Fruit fly (Drosophila melanogaster) whole organism, embryonic: ENCODE data around the gene Ccdc114.
A peak's percentile ranks its signal among the peaks of the same experiment; 100 is the strongest.

Experiments
- CG10565 ChIP-seq: fragments of 200-800 bp; sonication (Bioruptor generic); optimal IDR thresholded peaks from 3 replicates; lab custom pipeline; 2016; ENCODE audit warnings: missing biosample characterization, mild to moderate bottlenecking, missing genetic modification characterization
- CG11723 ChIP-seq: fragments of 200-800 bp; sonication (Bioruptor generic); optimal IDR thresholded peaks from 2 replicates; lab custom pipeline; 2017; ENCODE audit warnings: missing biosample characterization, mild to moderate bottlenecking, missing genetic modification characterization
- CG13287 ChIP-seq: fragments of 200-800 bp; sonication (Bioruptor generic); IDR thresholded peaks from 2 replicates; pipeline ENCODE4 v1.3.6; 2022; ENCODE audit warnings: missing biosample characterization, missing genetic modification characterization; ENCODE audit not compliant: partially characterized antibody
- CG14441 ChIP-seq: fragments of 200-800 bp; sonication (Bioruptor generic); IDR thresholded peaks from 2 replicates; pipeline ENCODE4 v1.3.6; 2022; ENCODE audit warnings: missing biosample characterization, missing genetic modification characterization
- CG16863 ChIP-seq: fragments of 200-800 bp; sonication (Bioruptor generic); optimal IDR thresholded peaks from 3 replicates; lab custom pipeline; 2016; ENCODE audit warnings: missing biosample characterization, missing genetic modification characterization
- CG2712 ChIP-seq: fragments of 200-800 bp; optimal IDR thresholded peaks from 3 replicates; lab custom pipeline; 2019; ENCODE audit warnings: missing biosample characterization, mild to moderate bottlenecking, missing genetic modification characterization, moderate library complexity
- CG30403 ChIP-seq: fragments of 200-800 bp; sonication (Bioruptor generic); optimal IDR thresholded peaks from 3 replicates; lab custom pipeline; 2016; ENCODE audit warnings: missing biosample characterization, missing genetic modification characterization
- CG32767 ChIP-seq: fragments of 200-800 bp; sonication (Bioruptor generic); IDR thresholded peaks from 2 replicates; pipeline ENCODE4 v1.3.6; 2022; ENCODE audit warnings: missing biosample characterization, missing genetic modification characterization
- CG32772 ChIP-seq: fragments of 200-800 bp; sonication (Bioruptor generic); IDR thresholded peaks from 2 replicates; pipeline ENCODE4 v1.3.6; 2022; ENCODE audit warnings: missing biosample characterization, missing genetic modification characterization
- CG33213 ChIP-seq: fragments of 200-800 bp; sonication (Bioruptor generic); optimal IDR thresholded peaks from 3 replicates; lab custom pipeline; 2016; ENCODE audit warnings: missing biosample characterization, missing genetic modification characterization
- CG3726 ChIP-seq: fragments of 200-800 bp; sonication (Bioruptor generic); IDR thresholded peaks from 3 replicates; pipeline ENCODE4, ENCODE4 v1.3.6; 2022; ENCODE audit warnings: missing biosample characterization, missing genetic modification characterization
- CG4360 ChIP-seq: fragments of 200-800 bp; sonication (Bioruptor generic); IDR thresholded peaks from 2 replicates; pipeline ENCODE4 v1.3.6; 2022; ENCODE audit warnings: missing biosample characterization, missing genetic modification characterization
- CG7271 ChIP-seq: fragments of 200-800 bp; sonication (Bioruptor generic); optimal IDR thresholded peaks from 2 replicates; lab custom pipeline; 2018; ENCODE audit warnings: missing biosample characterization, mild to moderate bottlenecking, missing genetic modification characterization, moderate library complexity
- CG7928 ChIP-seq: fragments of 200-800 bp; sonication (Bioruptor generic); optimal IDR thresholded peaks from 2 replicates; lab custom pipeline; 2017; ENCODE audit warnings: missing biosample characterization, mild to moderate bottlenecking, missing genetic modification characterization
- Dip2 ChIP-seq: fragments of 200-800 bp; sonication (Bioruptor generic); IDR thresholded peaks from 2 replicates; pipeline ENCODE4 v1.3.6; 2022; ENCODE audit warnings: missing biosample characterization, missing genetic modification characterization
- Dip3 ChIP-seq: fragments of 200-800 bp; sonication (Bioruptor generic); optimal IDR thresholded peaks from 3 replicates; lab custom pipeline; 2016; ENCODE audit warnings: missing biosample characterization, missing genetic modification characterization
- Hmr ChIP-seq: fragments of 200-800 bp; sonication (Bioruptor generic); optimal IDR thresholded peaks from 3 replicates; lab custom pipeline; 2017; ENCODE audit warnings: mild to moderate bottlenecking, missing biosample characterization, missing genetic modification reagents, missing genetic modification characterization
- Hmx ChIP-seq: fragments of 200-800 bp; sonication (Bioruptor generic); optimal IDR thresholded peaks from 2 replicates; lab custom pipeline; 2016; ENCODE audit warnings: missing biosample characterization, missing genetic modification characterization
- Med ChIP-seq: fragments of 200-800 bp; sonication (Bioruptor generic); peaks from one replicate; lab custom pipeline; 2016; ENCODE audit warnings: missing biosample characterization, missing genetic modification characterization, mild to moderate bottlenecking, inconsistent platforms, moderate library complexity
- Meics ChIP-seq: fragments of 200-800 bp; sonication (Bioruptor generic); optimal IDR thresholded peaks from 2 replicates; lab custom pipeline; 2017; ENCODE audit warnings: missing biosample characterization, mild to moderate bottlenecking, missing genetic modification characterization
- Six4 ChIP-seq: fragments of 200-800 bp; sonication (Bioruptor generic); optimal IDR thresholded peaks from 2 replicates; lab custom pipeline; 2016; ENCODE audit warnings: missing biosample characterization, missing genetic modification characterization
- YL-1 ChIP-seq: fragments of 200-800 bp; sonication (Bioruptor generic); optimal IDR thresholded peaks from 3 replicates; lab custom pipeline; 2017; ENCODE audit warnings: missing biosample characterization, mild to moderate bottlenecking, missing genetic modification characterization
- ab ChIP-seq: fragments of 200-800 bp; sonication (Bioruptor generic); optimal IDR thresholded peaks from 2 replicates; lab custom pipeline; 2016; ENCODE audit warnings: missing biosample characterization, missing genetic modification characterization
- aop ChIP-seq: fragments of 200-800 bp; sonication (Bioruptor generic); IDR thresholded peaks from 2 replicates; pipeline ENCODE4 v1.3.6; 2022; ENCODE audit warnings: missing biosample characterization, missing genetic modification characterization
- chn ChIP-seq: fragments of 200-800 bp; sonication (Bioruptor generic); optimal IDR thresholded peaks from 2 replicates; lab custom pipeline; 2016; ENCODE audit warnings: missing biosample characterization, missing genetic modification characterization
- fd3F ChIP-seq: fragments of 200-800 bp; sonication (Bioruptor generic); optimal IDR thresholded peaks from 2 replicates; lab custom pipeline; 2018; ENCODE audit warnings: missing biosample characterization, mild to moderate bottlenecking, missing genetic modification characterization, moderate library complexity
- grn ChIP-seq: fragments of 200-800 bp; sonication (Bioruptor generic); optimal IDR thresholded peaks from 3 replicates; lab custom pipeline; 2017; ENCODE audit warnings: missing biosample characterization, missing genetic modification characterization
- jumu ChIP-seq: fragments of 200-800 bp; sonication (Bioruptor generic); optimal IDR thresholded peaks from 3 replicates; lab custom pipeline; 2016; ENCODE audit warnings: missing biosample characterization, missing genetic modification characterization
- ken ChIP-seq: fragments of 200-800 bp; sonication (Bioruptor generic); IDR thresholded peaks from 3 replicates; pipeline ENCODE4 v1.3.6; 2022; ENCODE audit warnings: missing biosample characterization, missing genetic modification characterization
- lov ChIP-seq, 2 experiments: fragments of 200-800 bp in 1 of 2; fragments of >200 bp in 1 of 2; sonication (Bioruptor generic) in 1 of 2; IDR thresholded peaks in 1 of 2; optimal IDR thresholded peaks in 1 of 2; 2 replicates in 1 of 2; 3 replicates in 1 of 2; pipeline versions ENCODE4 v1.3.6 to Lab custom; 2017 to 2022; ENCODE audit warnings: missing biosample characterization in 1 of 2, missing genetic modification characterization in 1 of 2
- oc ChIP-seq: fragments of 200-800 bp; sonication (Bioruptor generic); optimal IDR thresholded peaks from 2 replicates; lab custom pipeline; 2018; ENCODE audit warnings: missing biosample characterization, mild to moderate bottlenecking, missing genetic modification characterization, moderate library complexity
- odd ChIP-seq: fragments of 200-800 bp; sonication (Bioruptor generic); optimal IDR thresholded peaks from 2 replicates; lab custom pipeline; 2017; ENCODE audit warnings: missing biosample characterization, mild to moderate bottlenecking, missing genetic modification characterization
- phol ChIP-seq: fragments of 200-800 bp; sonication (Bioruptor generic); optimal IDR thresholded peaks from 3 replicates; lab custom pipeline; 2018; ENCODE audit warnings: missing biosample characterization, mild to moderate bottlenecking, missing genetic modification characterization, moderate library complexity
- repo ChIP-seq: fragments of 200-800 bp; sonication (Bioruptor generic); optimal IDR thresholded peaks from 2 replicates; lab custom pipeline; 2016; ENCODE audit warnings: missing biosample characterization, missing genetic modification characterization
- scrt ChIP-seq: fragments of 200-800 bp; sonication (Bioruptor generic); optimal IDR thresholded peaks from 2 replicates; lab custom pipeline; 2018; ENCODE audit warnings: missing biosample characterization, mild to moderate bottlenecking, missing genetic modification characterization, moderate library complexity
- sr ChIP-seq: fragments of 200-800 bp; sonication (Bioruptor generic); IDR thresholded peaks from 3 replicates; pipeline ENCODE4 v1.3.6; 2022; ENCODE audit warnings: missing biosample characterization, missing genetic modification characterization
- sug ChIP-seq: fragments of 200-800 bp; optimal IDR thresholded peaks from 2 replicates; lab custom pipeline; 2019; ENCODE audit warnings: missing biosample characterization, mild to moderate bottlenecking, missing genetic modification characterization, moderate library complexity
- unpg ChIP-seq: fragments of 200-800 bp; sonication (Bioruptor generic); optimal IDR thresholded peaks from 3 replicates; lab custom pipeline; 2018; ENCODE audit warnings: missing biosample characterization, mild to moderate bottlenecking, missing genetic modification characterization, moderate library complexity
- wdn ChIP-seq: fragments of 200-800 bp; sonication (Bioruptor generic); IDR thresholded peaks from 2 replicates; pipeline ENCODE4 v1.3.6; 2022; ENCODE audit warnings: missing biosample characterization, missing genetic modification characterization
- zen2 ChIP-seq: fragments of 200-800 bp; sonication (Bioruptor generic); IDR thresholded peaks from 3 replicates; pipeline ENCODE4 v1.3.6; 2022; ENCODE audit warnings: missing biosample characterization, missing genetic modification characterization; ENCODE audit not compliant: partially characterized antibody
- zfh1 ChIP-seq: fragments of 200-800 bp; sonication (Bioruptor generic); IDR thresholded peaks from 3 replicates; pipeline ENCODE4 v1.3.6; 2022; ENCODE audit warnings: missing biosample characterization, missing genetic modification characterization
- zfh2 ChIP-seq: fragments of 200-800 bp; sonication (Bioruptor generic); optimal IDR thresholded peaks from 2 replicates; lab custom pipeline; 2016; ENCODE audit warnings: missing biosample characterization, missing genetic modification characterization

Ccdc114 gene

DNA sequence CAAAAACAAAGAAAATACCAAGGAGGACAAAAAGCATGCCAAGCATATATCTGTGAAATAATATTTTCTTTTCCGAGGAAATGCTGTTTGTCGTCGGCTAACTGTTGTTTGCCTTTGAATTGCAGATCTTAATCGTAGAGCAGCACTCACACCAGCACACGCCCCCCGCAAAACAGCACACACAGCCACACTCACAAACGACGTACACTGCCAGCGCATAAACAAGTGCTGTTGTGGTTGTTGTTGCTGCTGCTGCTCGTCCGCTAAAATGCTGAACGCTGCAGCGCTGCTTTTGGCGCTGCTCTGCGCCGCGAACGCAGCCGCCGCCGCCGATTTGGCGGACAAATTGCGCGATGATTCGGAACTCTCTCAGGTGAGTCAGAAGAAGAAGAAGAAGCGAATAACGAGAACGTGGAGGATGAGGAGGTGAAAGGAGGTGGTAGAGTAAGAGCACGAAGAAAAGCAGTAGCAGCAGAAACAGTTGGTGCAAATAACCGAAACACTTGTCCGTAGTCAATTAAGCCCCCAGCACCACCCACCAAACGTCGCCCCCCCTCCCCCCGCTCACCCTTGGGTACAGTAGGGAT lies 1.4 kb upstream of the Ccdc114 start (continued):
- TF ChIP-seq scrt (GFP tag; lab: Kevin White, UChicago) (no peak), wdn (GFP tag; lab: Robert Waterston, UW) (no peak), ab (GFP tag; lab: Kevin White, UChicago) (no peak), repo (GFP tag; lab: Kevin White, UChicago) (no peak), YL-1 (GFP tag; lab: Kevin White, UChicago) (no peak), chn (GFP tag; lab: Kevin White, UChicago) (no peak), sug (tag; lab: Kevin White, UChicago) (peak; percentile 3), CG13287 (no peak), CG32767 (GFP tag; lab: Robert Waterston, UW) (no peak), CG11723 (GFP tag; lab: Kevin White, UChicago) (no peak), oc (no peak), Six4 (GFP tag; lab: Kevin White, UChicago) (no peak), Dip2 (no peak), CG33213 (GFP tag; lab: Kevin White, UChicago) (no peak), zen2 (no peak), Med (GFP tag; lab: Kevin White, UChicago) (peak; percentile 72), CG4360 (GFP tag; lab: Robert Waterston, UW) (peak; percentile 82), CG14441 (GFP tag; lab: Robert Waterston, UW) (no peak), Hmr (GFP tag; lab: Kevin White, UChicago) (no peak), grn (GFP tag; lab: Kevin White, UChicago) (peak; percentile 32), sr (GFP tag; lab: Robert Waterston, UW) (no peak), zfh2 (GFP tag; lab: Kevin White, UChicago) (no peak), odd (no peak), CG7271 (tag; lab: Kevin White, UChicago) (no peak), CG3726 (no peak), aop (GFP tag; lab: Robert Waterston, UW) (no peak), Hmx (no peak), CG2712 (tag; lab: Kevin White, UChicago) (no peak), unpg (GFP tag; lab: Kevin White, UChicago) (no peak), CG10565 (GFP tag; lab: Kevin White, UChicago) (no peak), zfh1 (GFP tag; lab: Robert Waterston, UW) (no peak), Dip3 (GFP tag; lab: Kevin White, UChicago) (no peak), jumu (no peak), lov (optimal IDR thresholded peaks at IDR 0.05; lab: Kevin White, UChicago) (no peak), lov (GFP tag; IDR thresholded peaks at IDR 0.05; lab: Robert Waterston, UW) (no peak), Meics (GFP tag; lab: Kevin White, UChicago) (no peak), CG30403 (GFP tag; lab: Kevin White, UChicago) (no peak), phol (tag; lab: Kevin White, UChicago) (no peak), CG16863 (GFP tag; lab: Kevin White, UChicago) (no peak), CG7928 (GFP tag; lab: Kevin White, UChicago) (no peak), CG32772 (GFP tag; lab: Robert Waterston, UW) (no peak), ken (GFP tag; lab: Robert Waterston, UW) (no peak), fd3F (GFP tag; lab: Kevin White, UChicago) (no peak)
